Fruit fly (Drosophila melanogaster): ENCODE measurements around the gene v.

v gene

dm6 chrX:10923711-10924281 lies at the start of gene v:
TSS of gene v (plus strand) at chrX:10923972.
- TF ChIP-seq noc (tag; optimal IDR thresholded peaks at IDR 0.05): no peak

- no peak for TF ChIP-seq noc (tag; optimal IDR thresholded peaks at IDR 0.05)
These were observed 47.3 kb upstream of the v start for dm6 chrX:10876451-10876850.

dm6 chrX:10877087-10877935 lies 46.5 kb upstream of the v start, which contains the start of gene CG1637:
TSS of gene CG1637 (minus strand) at chrX:10877893.
- TF ChIP-seq noc (tag; optimal IDR thresholded peaks at IDR 0.05): no peak

dm6 chrX:10882786-10883185 lies 41.0 kb upstream of the v start:
- TF ChIP-seq noc (tag; optimal IDR thresholded peaks at IDR 0.05): no peak

DNA sequence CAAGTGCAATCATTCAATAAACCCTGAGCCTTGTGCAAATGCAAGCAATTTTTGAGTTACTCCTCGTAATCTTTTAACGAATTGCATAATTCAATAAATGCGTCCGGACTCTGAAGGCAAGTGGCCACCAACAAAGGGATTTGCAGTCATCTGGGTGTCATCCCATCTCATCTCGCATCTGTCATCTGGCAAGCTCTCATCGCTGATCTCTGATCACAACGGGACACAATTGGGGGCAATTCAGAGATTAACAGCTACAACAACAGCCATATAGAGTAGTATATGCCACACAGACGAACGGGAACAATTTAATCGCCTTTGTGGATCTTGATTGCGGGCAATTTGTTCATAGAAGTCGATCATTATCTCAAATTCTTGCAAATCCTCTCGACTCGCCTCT lies 40.0 kb upstream of the v start:
- TF ChIP-seq noc (tag; optimal IDR thresholded peaks at IDR 0.05): no peak

- TF ChIP-seq noc (tag; optimal IDR thresholded peaks at IDR 0.05): peak; percentile 59
These were observed 37.4 kb upstream of the v start for dm6 chrX:10886418-10886817.

DNA sequence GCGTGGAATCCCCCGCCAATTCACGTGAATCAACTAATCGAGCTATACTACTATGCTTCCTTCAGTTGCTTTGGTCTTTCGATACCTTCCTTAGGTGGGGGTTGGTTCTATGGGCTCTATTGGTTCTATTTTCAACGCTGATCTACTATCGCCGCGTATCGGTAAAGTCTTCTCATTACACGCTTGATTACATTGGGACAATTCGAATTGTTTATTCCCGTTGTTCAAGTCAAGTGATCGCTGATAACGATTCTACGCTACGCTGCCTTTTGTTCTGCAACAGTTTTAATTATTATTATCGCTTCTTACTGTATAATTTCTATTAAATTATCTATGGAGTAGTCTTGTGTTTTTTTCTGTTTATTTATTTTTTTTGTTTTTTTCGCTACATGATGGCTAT lies 36.1 kb upstream of the v start:
- no peak for TF ChIP-seq noc (tag; optimal IDR thresholded peaks at IDR 0.05)

- no peak for TF ChIP-seq noc (tag; optimal IDR thresholded peaks at IDR 0.05)
These were observed 33.7 kb upstream of the v start for dm6 chrX:10889955-10890617.

DNA sequence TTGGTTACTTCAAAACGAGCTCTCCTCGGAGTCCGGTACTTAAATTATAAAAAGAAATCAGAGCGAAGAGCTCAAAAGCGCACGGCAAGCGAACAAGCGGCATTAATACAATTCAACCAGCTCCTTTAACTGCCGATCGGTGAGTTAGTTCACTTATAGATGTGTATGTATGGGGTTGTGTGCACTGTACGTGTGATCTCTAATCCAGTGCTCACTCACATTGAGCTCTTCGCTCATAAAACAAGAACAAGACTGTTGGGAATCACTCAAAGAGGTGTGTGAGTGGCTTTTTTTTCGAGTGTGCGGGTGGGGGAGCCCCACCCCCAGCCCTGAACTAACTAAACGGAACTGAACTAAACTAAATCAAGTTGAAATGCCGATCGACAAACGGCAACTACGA lies 32.6 kb upstream of the v start, which contains the start of gene Ork1:
Ork1 (minus strand) TSS at position 101 of the 400 bp plus-strand sequence.
- TF ChIP-seq noc (tag; optimal IDR thresholded peaks at IDR 0.05): no peak

- no peak for TF ChIP-seq noc (tag; optimal IDR thresholded peaks at IDR 0.05)
These were observed 30.6 kb upstream of the v start for dm6 chrX:10893208-10893607.

DNA sequence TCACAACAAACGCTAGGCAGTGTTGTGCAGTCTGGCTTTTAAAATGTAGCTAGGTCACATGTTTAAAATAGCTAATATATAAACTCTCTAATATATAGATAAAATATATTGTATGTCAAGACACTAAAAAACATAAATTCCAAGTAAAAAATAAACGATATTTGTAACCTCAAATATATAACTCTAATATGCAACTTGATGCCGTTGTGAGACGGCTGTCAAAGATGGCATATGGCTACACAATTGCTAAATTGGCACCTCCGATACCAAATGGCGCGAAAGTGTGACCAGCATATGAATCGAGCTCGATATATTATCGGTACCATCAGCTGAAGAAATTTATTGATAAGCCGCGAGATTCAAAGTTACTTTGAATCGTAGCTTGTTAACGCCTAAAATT lies 24.5 kb upstream of the v start, which contains the start of gene CG1582:
CG1582 (minus strand) TSS at position 71 of the 400 bp plus-strand sequence.
- peak; percentile 13 for TF ChIP-seq noc (tag; optimal IDR thresholded peaks at IDR 0.05)

- no peak for TF ChIP-seq noc (tag; optimal IDR thresholded peaks at IDR 0.05)
These were observed 24.1 kb upstream of the v start, which contains the start of gene CG15208 for dm6 chrX:10899665-10900064. TSS of gene CG15208 (plus strand) at chrX:10899965.

- no peak for TF ChIP-seq noc (tag; optimal IDR thresholded peaks at IDR 0.05)
These were observed 18.7 kb upstream of the v start for dm6 chrX:10905047-10905446.

dm6 chrX:10905467-10905866 lies 18.3 kb upstream of the v start, which contains the start of gene CG43901:
TSS of gene CG43901 (plus strand) at chrX:10905767.
- TF ChIP-seq noc (tag; optimal IDR thresholded peaks at IDR 0.05): no peak

DNA sequence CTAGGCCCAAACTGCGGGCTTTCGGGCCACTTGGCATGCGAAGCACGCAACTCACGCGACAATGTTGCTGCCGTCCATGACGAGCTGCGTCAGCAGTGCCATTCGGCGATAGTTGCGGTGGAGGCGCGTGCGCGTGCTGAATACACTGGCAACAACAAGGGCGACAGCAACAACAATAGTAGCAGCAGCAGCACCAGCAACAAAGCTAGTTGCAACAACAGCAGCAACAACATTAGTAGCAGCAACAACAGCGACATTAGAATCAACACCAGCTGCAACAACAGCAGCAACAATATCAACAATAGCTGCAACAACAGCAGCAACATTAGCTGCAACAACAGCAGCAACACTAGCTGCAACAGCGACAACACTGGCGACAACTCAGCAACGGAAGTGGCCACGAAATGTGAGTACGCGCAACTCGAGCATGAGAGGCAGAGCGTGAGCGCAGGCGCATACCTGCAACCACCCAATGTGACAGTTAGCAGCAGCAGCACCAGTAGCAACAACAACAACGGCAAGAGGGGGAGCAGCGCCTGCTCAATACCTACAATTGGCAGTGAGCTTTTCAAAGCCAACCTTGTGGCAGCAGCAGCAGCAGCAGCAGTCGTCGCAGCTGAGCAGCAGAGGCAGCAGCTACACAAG lies 17.4 kb upstream of the v start:
- TF ChIP-seq noc (tag; optimal IDR thresholded peaks at IDR 0.05): no peak

dm6 chrX:10912585-10912984 lies 11.2 kb upstream of the v start:
- TF ChIP-seq noc (tag; optimal IDR thresholded peaks at IDR 0.05): no peak
